Worm (Caenorhabditis elegans): Measurements from ENCODE around the gene T03F6.10.

Gene T03F6.10

DNA sequence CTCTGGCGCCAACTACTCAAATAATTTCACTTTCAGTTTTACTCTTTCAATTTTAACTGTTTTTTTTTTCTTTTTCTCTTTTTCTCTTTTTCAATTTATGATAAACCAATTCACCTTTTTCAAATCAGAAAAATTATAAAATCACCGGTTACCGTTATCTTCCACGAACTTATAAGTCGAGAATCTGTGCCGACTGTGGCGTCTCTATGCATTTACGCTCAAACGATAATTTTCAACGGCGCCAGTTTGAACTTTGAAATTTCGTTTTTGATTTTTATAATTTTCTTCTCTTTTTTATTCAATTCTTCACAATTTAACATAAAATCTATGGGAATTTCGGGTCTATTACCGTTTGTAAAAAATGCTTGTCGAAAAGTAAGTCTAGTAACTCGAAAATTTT is 45.3 kb upstream of the T03F6.10 start, which contains the start of gene exo-1 (continued):
- TF ChIP-seq F49E8.2 (tag; optimal IDR thresholded peaks at IDR 0.05; ENCODE audit: insufficient read depth) = no peak
- TF ChIP-seq nhr-27 (tag; optimal IDR thresholded peaks at IDR 0.05) = no peak
- no peak for TF ChIP-seq rec-8 (tag; optimal IDR thresholded peaks at IDR 0.05)
- TF ChIP-seq repo-1 (tag; optimal IDR thresholded peaks at IDR 0.05) = no peak
- TF ChIP-seq F22D6.2 (tag; optimal IDR thresholded peaks at IDR 0.05) = no peak
- no peak for TF ChIP-seq let-526 (GFP tag; IDR thresholded peaks at IDR 0.05)
- TF ChIP-seq tbx-9 (tag; optimal IDR thresholded peaks at IDR 0.05; ENCODE audit: borderline replicate concordance) = no peak
- TF ChIP-seq snpc-4 (GFP tag; optimal IDR thresholded peaks at IDR 0.05) = no peak
- TF ChIP-seq snpc-4 (tag; optimal IDR thresholded peaks at IDR 0.05) = no peak
- no peak for TF ChIP-seq mxl-1 (tag; optimal IDR thresholded peaks at IDR 0.05)
- peak; percentile 41 for TF ChIP-seq ztf-18 (tag; optimal IDR thresholded peaks at IDR 0.05)
- no peak for TF ChIP-seq Y95B8A.8 (GFP tag; IDR thresholded peaks at IDR 0.05)
- peak; percentile 85 for TF ChIP-seq mcd-1 (GFP tag; IDR thresholded peaks at IDR 0.05)
- no peak for TF ChIP-seq ZK185.1 (tag; optimal IDR thresholded peaks at IDR 0.05; ENCODE audit: poor library complexity, severe bottlenecking)
- no peak for TF ChIP-seq ztf-6 (GFP tag; IDR thresholded peaks at IDR 0.05)
- peak; percentile 46 for TF ChIP-seq ceh-27 (GFP tag; optimal IDR thresholded peaks at IDR 0.05)
- no peak for TF ChIP-seq F52B5.7 (tag; optimal IDR thresholded peaks at IDR 0.05)
- no peak for TF ChIP-seq rcor-1 (GFP tag; IDR thresholded peaks at IDR 0.05)
- TF ChIP-seq B0019.2 (GFP tag; conservative IDR thresholded peaks at IDR 0.05) = no peak
- no peak for TF ChIP-seq B0035.1 (tag; optimal IDR thresholded peaks at IDR 0.05)
- TF ChIP-seq F57C9.4 (tag; optimal IDR thresholded peaks at IDR 0.05) = no peak
- TF ChIP-seq nhr-120 (GFP tag; IDR thresholded peaks at IDR 0.05) = no peak
- TF ChIP-seq madf-10 (tag; optimal IDR thresholded peaks at IDR 0.05) = no peak
- TF ChIP-seq tlf-1 (GFP tag; optimal IDR thresholded peaks at IDR 0.05) = no peak
- TF ChIP-seq egrh-3 (GFP tag; IDR thresholded peaks at IDR 0.05) = 0 out of 2 replicates have a peak, but pooled peaks have one; percentile 18
- TF ChIP-seq akir-1 (GFP tag; optimal IDR thresholded peaks at IDR 0.05) = no peak
- peak; percentile 82 for TF ChIP-seq lin-54 (GFP tag; optimal IDR thresholded peaks at IDR 0.05)
- TF ChIP-seq pha-4 (tag; optimal IDR thresholded peaks at IDR 0.05) = no peak
- no peak for TF ChIP-seq K11D2.4 (GFP tag; IDR thresholded peaks at IDR 0.05)
- TF ChIP-seq lsy-27 (tag; optimal IDR thresholded peaks at IDR 0.05; ENCODE audit: borderline replicate concordance, insufficient read depth) = no peak
- peak; percentile 36 for TF ChIP-seq nhr-80 (tag; optimal IDR thresholded peaks at IDR 0.05)
- no peak for TF ChIP-seq hsf-1 (GFP tag; IDR thresholded peaks at IDR 0.05)
- no peak for TF ChIP-seq ztf-3 (GFP tag; optimal IDR thresholded peaks at IDR 0.05)
- TF ChIP-seq lag-1 (GFP tag; IDR thresholded peaks at IDR 0.05) = no peak
- no peak for TF ChIP-seq T26A5.8 (tag; optimal IDR thresholded peaks at IDR 0.05)
- no peak for TF ChIP-seq C17E4.6 (GFP tag; IDR thresholded peaks at IDR 0.05)
- TF ChIP-seq die-1 (tag; optimal IDR thresholded peaks at IDR 0.05) = no peak
- TF ChIP-seq F23B12.7 (tag; optimal IDR thresholded peaks at IDR 0.05; ENCODE audit: insufficient read depth) = peak; percentile 95
- TF ChIP-seq mel-28 (tag; optimal IDR thresholded peaks at IDR 0.05; ENCODE audit: borderline replicate concordance) = no peak
- TF ChIP-seq hlh-12 (tag; optimal IDR thresholded peaks at IDR 0.05) = no peak
- no peak for TF ChIP-seq pbrm-1 (GFP tag; IDR thresholded peaks at IDR 0.05)
- no peak for TF ChIP-seq madf-3 (GFP tag; IDR thresholded peaks at IDR 0.05)
- no peak for TF ChIP-seq zim-3 (tag; optimal IDR thresholded peaks at IDR 0.05)
- no peak for TF ChIP-seq dpff-1 (tag; optimal IDR thresholded peaks at IDR 0.05)
- no peak for TF ChIP-seq lin-40 (tag; optimal IDR thresholded peaks at IDR 0.05)
- no peak for TF ChIP-seq gei-17 (GFP tag; optimal IDR thresholded peaks at IDR 0.05)

Data from whole organism, young adult.